Fruit fly (Drosophila melanogaster): ENCODE data around the gene CG7560.
A peak's percentile ranks its signal among the peaks of the same experiment; 100 is the strongest.

The CG7560 gene

DNA sequence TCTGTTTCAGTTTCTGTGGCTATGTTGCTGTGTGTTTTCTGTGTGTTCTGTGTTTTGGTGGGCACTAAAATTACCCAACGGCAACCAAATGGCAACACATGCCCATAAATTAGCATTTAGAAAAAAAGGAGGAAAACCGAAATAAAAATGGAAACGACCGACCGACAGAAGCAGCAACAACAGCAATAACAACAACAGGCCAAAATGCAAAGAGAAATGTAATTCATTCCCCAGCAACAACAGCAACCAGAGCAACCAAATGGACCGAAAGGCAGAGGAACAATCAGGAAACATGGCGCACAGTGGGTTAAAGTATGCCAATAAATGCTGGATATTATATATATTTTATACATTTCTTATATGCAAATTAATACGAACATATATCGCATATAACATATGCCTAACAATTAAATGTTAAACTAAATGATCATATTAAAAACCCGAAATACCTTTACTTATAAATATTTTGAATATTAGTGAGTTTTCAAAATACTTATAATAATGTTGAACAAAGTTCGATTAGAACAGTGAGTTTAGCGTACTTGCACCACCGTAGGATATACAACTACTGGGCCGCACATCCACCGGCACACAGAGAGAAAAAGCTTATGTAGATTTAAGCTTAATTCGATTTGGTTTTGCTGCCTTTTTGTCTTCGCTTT lies 35.9 kb upstream of the CG7560 start:
- TF ChIP-seq pan (optimal IDR thresholded peaks at IDR 0.05): no peak
- no peak for TF ChIP-seq EcR (GFP tag; optimal IDR thresholded peaks at IDR 0.05)
- TF ChIP-seq CG8478 (optimal IDR thresholded peaks at IDR 0.05): no peak

DNA sequence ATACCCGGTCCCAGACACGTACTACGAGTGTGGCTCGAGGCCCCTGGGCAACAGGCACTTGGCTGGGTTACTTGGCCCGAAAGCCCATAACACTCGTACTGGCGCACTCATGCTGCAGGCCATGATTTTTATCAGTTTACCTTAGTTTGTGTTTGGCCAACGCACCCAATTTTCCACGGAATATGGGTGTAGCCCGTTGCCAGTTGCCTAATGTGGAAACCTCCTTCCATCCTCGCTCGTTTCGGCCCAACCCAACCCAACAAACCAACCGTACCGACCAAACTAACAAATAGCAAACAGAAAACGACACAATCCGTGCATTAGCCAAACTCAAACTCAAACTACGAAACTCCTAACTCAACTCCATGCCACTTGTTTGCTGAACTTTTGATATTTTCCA lies 31.2 kb upstream of the CG7560 start:
- TF ChIP-seq Dll (optimal IDR thresholded peaks at IDR 0.05): no peak
- no peak for TF ChIP-seq usp (GFP tag; optimal IDR thresholded peaks at IDR 0.05)
- no peak for TF ChIP-seq CG8478 (optimal IDR thresholded peaks at IDR 0.05)
- TF ChIP-seq pan (optimal IDR thresholded peaks at IDR 0.05): no peak
- no peak for TF ChIP-seq psq (optimal IDR thresholded peaks at IDR 0.05)
- TF ChIP-seq EcR (GFP tag; optimal IDR thresholded peaks at IDR 0.05): no peak

DNA sequence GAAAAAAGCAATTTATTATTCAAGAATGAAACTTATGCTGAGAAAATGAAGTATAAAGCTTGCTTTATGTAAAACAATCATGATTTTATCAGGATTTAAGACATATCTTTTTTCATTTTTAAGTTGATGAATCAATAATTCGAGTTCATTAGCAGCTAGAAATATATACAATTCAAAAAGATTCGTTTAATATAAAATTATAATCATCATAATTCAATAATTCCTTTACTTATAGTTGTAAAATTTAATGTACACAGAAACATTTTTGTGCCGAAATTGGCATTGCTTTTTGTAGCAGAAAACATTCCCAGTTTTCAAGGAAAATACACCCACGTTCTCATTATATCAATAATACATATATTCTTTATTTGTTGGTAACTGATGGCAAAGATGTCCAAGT lies 30.6 kb upstream of the CG7560 start, which contains the start of gene CG11726:
Gene CG11726, plus strand, starts transcription at position 301 of the 400 bp plus-strand sequence.
- TF ChIP-seq CG8478 (optimal IDR thresholded peaks at IDR 0.05) (no peak), pan (optimal IDR thresholded peaks at IDR 0.05) (no peak), EcR (GFP tag; optimal IDR thresholded peaks at IDR 0.05) (no peak), Dll (optimal IDR thresholded peaks at IDR 0.05) (no peak)

DNA sequence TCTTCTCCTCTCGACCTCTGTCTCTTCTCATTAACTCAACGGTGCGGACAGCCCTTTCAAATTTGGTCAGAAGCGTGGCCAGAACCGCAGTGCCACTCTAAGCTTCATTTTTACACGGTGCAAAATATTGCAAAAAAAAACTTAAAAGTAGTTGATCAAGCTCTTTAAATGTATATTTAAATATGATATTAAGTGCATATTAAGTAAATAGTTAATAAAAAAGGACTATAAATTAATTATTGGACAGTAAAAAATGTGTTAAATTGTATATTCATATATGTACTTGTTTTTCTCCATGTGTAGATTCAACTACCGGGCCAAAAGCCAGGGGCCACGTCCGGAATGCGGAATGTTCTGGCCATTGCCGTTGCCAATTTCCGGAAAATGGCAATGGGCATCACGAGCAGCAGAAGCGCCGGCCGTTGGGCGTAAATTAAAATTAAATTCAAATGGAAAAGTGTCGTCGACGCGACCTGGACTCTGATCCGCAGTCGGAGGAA lies 27.8 kb upstream of the CG7560 start, which contains the start of gene CG44362:
Gene CG44362, plus strand, starts transcription at position 450 of the 500 bp plus-strand sequence.
- TF ChIP-seq Dll (optimal IDR thresholded peaks at IDR 0.05) (no peak), CG8478 (optimal IDR thresholded peaks at IDR 0.05) (no peak), usp (GFP tag; optimal IDR thresholded peaks at IDR 0.05) (no peak), pan (optimal IDR thresholded peaks at IDR 0.05) (no peak), psq (optimal IDR thresholded peaks at IDR 0.05) (no peak), EcR (GFP tag; optimal IDR thresholded peaks at IDR 0.05) (no peak)

DNA sequence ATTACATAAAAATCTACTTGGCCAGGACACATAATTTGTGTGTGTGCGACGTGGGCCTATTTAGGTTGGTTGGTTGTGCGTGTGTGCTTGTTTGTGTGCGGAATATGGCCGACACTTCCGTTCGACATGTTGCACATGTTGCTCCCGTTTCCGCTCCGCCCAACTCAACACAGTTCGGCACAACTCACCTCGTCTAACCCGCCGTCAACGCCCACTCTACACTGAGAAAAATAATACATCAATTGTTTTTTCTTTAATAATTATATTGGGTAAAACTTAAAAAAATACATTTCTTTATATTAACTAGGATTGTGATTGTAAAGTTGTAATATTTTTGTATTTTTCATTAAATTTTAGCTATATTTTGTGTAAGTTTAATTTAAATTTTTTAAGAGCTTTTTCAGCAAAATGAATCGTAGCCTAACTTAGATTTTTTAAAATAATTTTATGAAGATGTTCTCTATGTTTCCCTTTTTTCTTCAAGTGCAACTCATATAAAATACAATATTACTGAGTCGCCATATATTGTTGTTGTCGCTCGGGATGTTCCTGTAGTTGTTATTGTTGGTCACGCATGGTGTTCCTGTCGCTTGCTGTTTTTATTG lies 26.4 kb upstream of the CG7560 start:
- TF ChIP-seq Dll (optimal IDR thresholded peaks at IDR 0.05): no peak
- no peak for TF ChIP-seq usp (GFP tag; optimal IDR thresholded peaks at IDR 0.05)
- no peak for TF ChIP-seq CG8478 (optimal IDR thresholded peaks at IDR 0.05)
- no peak for TF ChIP-seq EcR (GFP tag; optimal IDR thresholded peaks at IDR 0.05)
- no peak for TF ChIP-seq psq (optimal IDR thresholded peaks at IDR 0.05)
- no peak for TF ChIP-seq pan (optimal IDR thresholded peaks at IDR 0.05)

DNA sequence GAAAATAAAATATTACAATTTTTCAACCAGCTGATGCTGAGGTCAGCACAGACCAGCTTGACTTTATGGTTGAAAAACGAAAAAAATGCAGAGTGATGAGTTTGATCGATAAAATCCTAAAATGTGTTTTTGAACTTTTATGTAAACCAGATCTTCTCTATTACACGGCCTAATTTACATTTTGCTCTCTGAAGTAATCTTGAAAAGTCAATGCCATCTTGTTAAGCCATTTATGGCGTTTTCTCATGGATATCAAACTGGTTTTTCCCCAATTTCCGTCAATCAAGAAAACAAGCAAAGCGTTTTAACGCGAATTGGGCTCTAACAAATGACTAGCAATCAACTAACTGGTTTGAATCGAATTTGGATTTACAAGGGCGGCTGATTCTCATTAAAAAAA lies 25.5 kb upstream of the CG7560 start:
- TF ChIP-seq EcR (GFP tag; optimal IDR thresholded peaks at IDR 0.05) (no peak), CG8478 (optimal IDR thresholded peaks at IDR 0.05) (no peak), usp (GFP tag; optimal IDR thresholded peaks at IDR 0.05) (no peak), Dll (optimal IDR thresholded peaks at IDR 0.05) (no peak), psq (optimal IDR thresholded peaks at IDR 0.05) (no peak), pan (optimal IDR thresholded peaks at IDR 0.05) (no peak)

DNA sequence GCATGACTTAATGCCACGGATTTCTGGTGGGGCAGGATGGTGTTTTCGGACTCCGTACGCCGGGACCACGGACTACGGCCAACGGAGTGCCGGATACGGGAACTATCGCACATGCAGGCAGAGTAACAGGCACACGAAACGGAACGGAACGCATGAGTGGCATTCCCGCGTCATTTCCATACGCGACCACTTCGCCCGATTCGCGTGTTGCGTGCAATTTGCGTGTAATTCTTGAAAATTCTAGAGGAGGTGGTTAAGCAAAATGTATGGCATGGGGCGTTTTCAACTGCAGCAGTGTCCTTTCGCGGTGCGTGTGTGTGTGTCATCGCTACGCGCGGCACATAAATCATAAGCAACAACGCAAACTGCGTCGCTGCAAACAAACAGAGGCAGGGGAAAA lies 24.7 kb upstream of the CG7560 start:
- no peak for TF ChIP-seq usp (GFP tag; optimal IDR thresholded peaks at IDR 0.05)
- no peak for TF ChIP-seq CG8478 (optimal IDR thresholded peaks at IDR 0.05)
- no peak for TF ChIP-seq psq (optimal IDR thresholded peaks at IDR 0.05)
- no peak for TF ChIP-seq pan (optimal IDR thresholded peaks at IDR 0.05)
- no peak for TF ChIP-seq EcR (GFP tag; optimal IDR thresholded peaks at IDR 0.05)
- TF ChIP-seq Dll (optimal IDR thresholded peaks at IDR 0.05): no peak

DNA sequence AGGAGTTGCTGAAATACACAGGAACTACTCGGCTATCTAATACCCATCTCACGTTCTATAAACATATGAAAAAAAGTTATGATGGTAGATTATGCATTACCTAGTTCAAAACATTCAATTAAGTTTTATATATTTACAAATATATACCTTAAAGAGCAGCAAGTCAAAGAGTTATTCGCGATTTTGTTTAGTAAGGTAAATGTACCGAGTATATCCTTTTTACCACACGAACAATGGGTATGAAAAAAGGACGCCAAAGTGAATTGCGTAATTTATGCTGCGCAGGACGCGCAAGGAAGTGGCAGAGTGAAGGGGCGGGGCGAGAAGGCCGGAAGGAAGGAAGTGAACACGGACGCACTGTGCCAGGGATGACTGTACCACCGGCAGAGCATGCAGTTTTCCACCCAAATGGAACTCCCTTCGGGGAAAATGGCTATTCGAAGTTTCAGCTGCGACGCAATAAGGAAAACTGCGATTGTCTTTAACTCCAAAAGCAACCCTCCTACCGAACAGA lies 24.2 kb upstream of the CG7560 start:
- no peak for TF ChIP-seq Dll (optimal IDR thresholded peaks at IDR 0.05)
- no peak for TF ChIP-seq CG8478 (optimal IDR thresholded peaks at IDR 0.05)
- TF ChIP-seq usp (GFP tag; optimal IDR thresholded peaks at IDR 0.05): no peak
- TF ChIP-seq EcR (GFP tag; optimal IDR thresholded peaks at IDR 0.05): no peak
- TF ChIP-seq psq (optimal IDR thresholded peaks at IDR 0.05): no peak
- no peak for TF ChIP-seq pan (optimal IDR thresholded peaks at IDR 0.05)

DNA sequence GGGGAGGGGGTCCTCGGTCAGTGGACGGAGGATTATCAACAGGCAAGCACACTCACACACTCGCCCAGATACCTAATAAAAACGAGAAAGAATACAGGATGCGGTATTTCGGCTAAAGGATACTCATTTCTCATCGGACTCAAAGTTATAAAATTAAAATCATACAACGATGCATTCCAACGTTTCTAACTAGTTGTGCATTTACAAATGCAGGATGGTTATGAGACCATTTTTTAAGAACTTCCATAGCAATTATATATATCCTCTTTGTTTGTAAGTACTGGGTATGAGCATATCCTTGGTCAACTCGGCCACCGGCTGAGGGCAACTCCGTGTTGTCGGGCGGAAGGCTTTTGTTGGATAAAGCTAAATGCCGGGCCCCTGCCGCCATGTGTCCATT lies 22.7 kb upstream of the CG7560 start:
- no peak for TF ChIP-seq usp (GFP tag; optimal IDR thresholded peaks at IDR 0.05)
- TF ChIP-seq CG8478 (optimal IDR thresholded peaks at IDR 0.05): no peak
- TF ChIP-seq psq (optimal IDR thresholded peaks at IDR 0.05): no peak
- no peak for TF ChIP-seq Dll (optimal IDR thresholded peaks at IDR 0.05)
- TF ChIP-seq pan (optimal IDR thresholded peaks at IDR 0.05): no peak
- TF ChIP-seq EcR (GFP tag; optimal IDR thresholded peaks at IDR 0.05): no peak

DNA sequence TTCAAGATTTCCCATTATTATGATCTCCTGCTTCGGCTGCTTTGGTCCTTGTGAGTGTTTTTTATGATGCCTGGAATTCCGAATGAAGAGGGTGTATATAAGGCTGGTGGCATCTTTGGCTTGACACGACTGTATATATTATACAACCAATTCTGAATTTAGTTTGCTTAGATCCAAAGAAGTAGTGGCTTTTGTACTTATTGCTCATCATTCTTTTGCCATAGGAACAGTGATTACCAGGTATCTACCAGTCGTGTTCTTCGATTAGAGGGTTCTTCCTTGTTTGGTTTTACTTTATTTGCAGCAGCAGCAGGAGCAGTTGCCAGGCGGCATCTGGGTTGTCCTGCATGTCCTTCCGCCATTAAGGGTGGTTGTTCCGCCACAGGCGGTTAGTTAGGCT lies 21.4 kb upstream of the CG7560 start:
- TF ChIP-seq usp (GFP tag; optimal IDR thresholded peaks at IDR 0.05): no peak
- no peak for TF ChIP-seq EcR (GFP tag; optimal IDR thresholded peaks at IDR 0.05)
- TF ChIP-seq pan (optimal IDR thresholded peaks at IDR 0.05): peak; percentile 40
- TF ChIP-seq CG8478 (optimal IDR thresholded peaks at IDR 0.05): no peak

DNA sequence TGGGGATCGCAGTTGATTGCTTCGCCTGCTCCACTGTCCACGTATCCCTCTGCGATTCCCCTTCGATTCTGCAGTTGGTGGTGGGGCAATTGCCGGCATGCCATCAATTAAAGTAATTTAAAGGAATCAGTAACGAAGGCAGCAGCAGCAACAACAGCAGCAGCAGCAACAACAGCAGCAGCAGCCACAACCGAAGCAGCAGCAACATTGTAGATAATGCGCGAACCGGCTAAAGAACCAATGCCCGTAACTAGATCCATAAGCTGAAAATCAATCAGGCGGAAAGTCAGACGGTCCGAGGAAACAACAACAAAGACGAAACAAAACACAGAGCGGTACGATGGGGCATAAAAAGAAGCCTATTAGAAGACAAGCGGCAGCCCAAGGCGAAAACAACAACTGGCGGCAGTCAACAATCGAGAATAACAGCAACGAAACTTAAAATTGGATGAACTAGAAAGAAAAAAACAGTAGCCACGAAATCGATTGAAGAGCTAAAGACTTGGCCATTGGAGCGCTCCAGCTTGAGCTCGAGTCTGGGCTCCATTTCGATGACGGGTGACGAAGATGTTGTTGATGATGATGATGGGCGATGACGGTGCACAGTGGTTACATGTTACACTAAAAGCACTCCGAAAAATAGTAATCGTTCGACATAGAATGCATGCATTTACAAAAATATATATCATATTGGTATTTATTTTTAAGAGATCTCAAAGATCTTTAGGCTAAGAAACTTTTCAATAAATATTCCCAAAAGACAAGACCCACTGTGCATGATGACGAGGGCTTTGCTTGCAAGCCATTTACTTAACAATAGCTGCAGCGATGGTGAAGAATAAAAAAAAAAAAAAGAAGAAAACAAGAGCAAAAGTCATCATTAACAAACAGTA lies 19.4 kb upstream of the CG7560 start:
- no peak for TF ChIP-seq EcR (GFP tag; optimal IDR thresholded peaks at IDR 0.05)
- TF ChIP-seq Dll (optimal IDR thresholded peaks at IDR 0.05): peak; percentile 50
